Worm (Caenorhabditis elegans): Measurements from ENCODE around the gene panl-3.

panl-3 gene

DNA sequence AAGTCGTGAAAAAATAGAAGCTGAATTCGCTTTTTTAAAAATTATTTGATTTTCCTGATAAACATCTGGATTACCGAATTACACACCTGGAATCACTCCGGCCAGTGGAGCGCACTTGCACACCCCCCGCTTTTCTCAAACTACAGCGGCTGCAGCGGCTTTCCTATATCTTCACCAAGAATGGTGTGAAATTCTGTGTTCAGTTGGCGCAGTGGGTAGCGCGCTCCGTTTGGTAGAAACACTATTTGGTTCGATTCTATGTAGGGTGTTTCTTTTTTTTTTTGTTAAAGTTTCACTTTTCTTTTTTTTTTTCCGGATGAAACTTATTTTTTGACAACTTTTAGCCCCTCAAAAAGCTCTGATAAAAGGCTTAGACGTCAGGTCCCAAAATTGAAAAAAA, 30.3 kb downstream of the panl-3 start:
- TF ChIP-seq nhr-85 (tag) (peak; percentile 71), isw-1 (GFP tag; IDR thresholded peaks at IDR 0.05) (0 out of 2 replicates have a peak, but pooled peaks have one; percentile 3)

DNA sequence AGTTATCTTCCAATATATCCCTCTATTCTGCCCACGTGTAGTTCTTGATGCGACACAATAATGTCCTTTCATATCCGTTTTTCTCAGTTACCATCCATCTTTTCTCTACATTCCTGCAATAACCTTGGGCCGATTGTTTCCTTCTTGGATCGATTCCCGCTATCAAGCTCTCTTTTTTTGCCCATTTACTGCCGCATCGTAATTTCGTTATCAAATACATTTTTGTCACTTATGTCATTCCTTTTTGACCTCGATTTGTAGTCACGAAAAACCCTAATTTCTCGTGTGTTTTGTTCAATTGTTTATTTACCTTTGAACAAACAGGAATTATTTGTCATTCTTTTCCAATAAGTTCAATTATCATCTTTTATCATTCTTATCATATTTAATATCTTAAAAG, 31.1 kb downstream of the panl-3 start:
- no peak for TF ChIP-seq ceh-88 (GFP tag; IDR thresholded peaks at IDR 0.05)
- TF ChIP-seq nhr-85 (tag) = peak; percentile 57
- TF ChIP-seq unc-62 (GFP tag; optimal IDR thresholded peaks at IDR 0.05) = no peak
- TF ChIP-seq alr-1 (tag; optimal IDR thresholded peaks at IDR 0.05; ENCODE audit: borderline replicate concordance) = no peak
- TF ChIP-seq lin-35 (GFP tag; optimal IDR thresholded peaks at IDR 0.05) = peak in 1 of 2 experiments; percentile 20
- peak; percentile 2 for TF ChIP-seq nhr-47 (tag; optimal IDR thresholded peaks at IDR 0.05)
- peak; percentile 29 for TF ChIP-seq pag-3 (tag; optimal IDR thresholded peaks at IDR 0.05; ENCODE audit: borderline replicate concordance, insufficient read depth)
- no peak for TF ChIP-seq pqm-1 (tag; optimal IDR thresholded peaks at IDR 0.05)
- TF ChIP-seq ceh-90 (tag; optimal IDR thresholded peaks at IDR 0.05) = no peak
- peak; percentile 58 for TF ChIP-seq blmp-1 (tag; optimal IDR thresholded peaks at IDR 0.05)
- no peak for TF ChIP-seq ztf-4 (tag; optimal IDR thresholded peaks at IDR 0.05)
- no peak for TF ChIP-seq irx-1 (tag; optimal IDR thresholded peaks at IDR 0.05)
- no peak for TF ChIP-seq ces-1 (GFP tag; optimal IDR thresholded peaks at IDR 0.05)
- TF ChIP-seq elt-3 (tag; optimal IDR thresholded peaks at IDR 0.05) = peak in 5 of 6 experiments; percentile 3 to 71 (median 57)
- TF ChIP-seq nhr-90 (tag; optimal IDR thresholded peaks at IDR 0.05; ENCODE audit: poor library complexity) = peak; percentile 38
- TF ChIP-seq elt-2 (tag; optimal IDR thresholded peaks at IDR 0.05) = peak; percentile 1
- TF ChIP-seq lir-3 (tag; optimal IDR thresholded peaks at IDR 0.05; ENCODE audit: poor library complexity) = no peak
- no peak for TF ChIP-seq C04F5.9 (tag; optimal IDR thresholded peaks at IDR 0.05)
- peak; percentile 22 for TF ChIP-seq snu-23 (GFP tag; optimal IDR thresholded peaks at IDR 0.05)
- peak; percentile 59 for TF ChIP-seq nhr-71 (tag; optimal IDR thresholded peaks at IDR 0.05)
- peak; percentile 60 for TF ChIP-seq nhr-20 (tag; optimal IDR thresholded peaks at IDR 0.05)
- no peak for TF ChIP-seq nhr-28 (tag; optimal IDR thresholded peaks at IDR 0.05)
- no peak for TF ChIP-seq C16A3.4 (tag; optimal IDR thresholded peaks at IDR 0.05)
- TF ChIP-seq mdl-1 (tag; optimal IDR thresholded peaks at IDR 0.05) = no peak
- TF ChIP-seq lin-14 (GFP tag; optimal IDR thresholded peaks at IDR 0.05) = peak; percentile 62
- TF ChIP-seq vab-15 (tag; optimal IDR thresholded peaks at IDR 0.05) = no peak
- no peak for TF ChIP-seq jun-1 (tag; optimal IDR thresholded peaks at IDR 0.05)
- TF ChIP-seq egl-27 (tag; optimal IDR thresholded peaks at IDR 0.05) = peak in 1 of 2 experiments; percentile 29

DNA sequence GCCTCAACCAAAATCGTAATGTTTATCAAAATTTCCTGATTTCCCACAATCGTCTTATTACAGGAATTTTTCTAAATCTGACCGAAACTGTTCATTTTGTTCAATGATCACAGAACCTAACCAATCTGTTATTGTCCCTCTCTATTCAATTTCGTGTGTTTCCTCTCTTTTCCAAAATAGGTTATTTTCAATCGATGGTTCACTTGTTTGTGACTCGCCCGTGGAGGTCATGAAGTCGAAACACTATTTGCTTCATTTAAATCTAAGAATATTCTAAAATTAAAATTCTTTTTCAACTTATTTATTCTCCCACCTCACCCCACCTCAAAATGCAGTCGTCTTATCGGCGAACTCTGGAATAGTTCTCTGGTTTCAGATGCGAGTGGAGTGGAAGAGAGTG, 32.0 kb downstream of the panl-3 start:
- TF ChIP-seq fkh-10 (GFP tag; optimal IDR thresholded peaks at IDR 0.05) = no peak
- peak; percentile 28 for TF ChIP-seq mep-1 (tag; optimal IDR thresholded peaks at IDR 0.05)
- TF ChIP-seq ces-1 (GFP tag; optimal IDR thresholded peaks at IDR 0.05) = no peak
- peak; percentile 31 for TF ChIP-seq lin-14 (GFP tag; optimal IDR thresholded peaks at IDR 0.05)
- peak; percentile 64 for TF ChIP-seq nhr-85 (tag)
- TF ChIP-seq snu-23 (GFP tag; optimal IDR thresholded peaks at IDR 0.05) = peak; percentile 5
- no peak for TF ChIP-seq hlh-17 (GFP tag; optimal IDR thresholded peaks at IDR 0.05; ENCODE audit: borderline replicate concordance)
- no peak for TF ChIP-seq ama-1 (optimal IDR thresholded peaks at IDR 0.05)
- no peak for TF ChIP-seq ceh-82 (tag; optimal IDR thresholded peaks at IDR 0.05)
- peak; percentile 0 for TF ChIP-seq nhr-90 (tag; optimal IDR thresholded peaks at IDR 0.05; ENCODE audit: poor library complexity)
- no peak for TF ChIP-seq mef-2 (tag; optimal IDR thresholded peaks at IDR 0.05)
- TF ChIP-seq nhr-12 (tag; optimal IDR thresholded peaks at IDR 0.05) = no peak
- peak; percentile 7 for TF ChIP-seq nhr-71 (tag; optimal IDR thresholded peaks at IDR 0.05)
- TF ChIP-seq lin-35 (GFP tag; optimal IDR thresholded peaks at IDR 0.05) = peak in 1 of 2 experiments; percentile 8
- TF ChIP-seq nhr-77 (tag; optimal IDR thresholded peaks at IDR 0.05) = no peak
- no peak for TF ChIP-seq unc-130 (tag; optimal IDR thresholded peaks at IDR 0.05)
- peak; percentile 10; the same call in 1 of the 2 replicates for TF ChIP-seq nhr-19 (GFP tag; conservative IDR thresholded peaks at IDR 0.05)
- TF ChIP-seq pax-3 (tag; optimal IDR thresholded peaks at IDR 0.05) = no peak
- TF ChIP-seq hlh-4 (tag; optimal IDR thresholded peaks at IDR 0.05) = no peak
- TF ChIP-seq nhr-28 (tag; optimal IDR thresholded peaks at IDR 0.05) = no peak
- TF ChIP-seq rnt-1 (tag; optimal IDR thresholded peaks at IDR 0.05) = no peak
- TF ChIP-seq skn-1 (tag; optimal IDR thresholded peaks at IDR 0.05) = no peak
- no peak for TF ChIP-seq C16A3.4 (tag; optimal IDR thresholded peaks at IDR 0.05)
- TF ChIP-seq ztf-11 (tag; optimal IDR thresholded peaks at IDR 0.05) = no peak
- no peak for TF ChIP-seq ceh-88 (GFP tag; IDR thresholded peaks at IDR 0.05)
- no peak for TF ChIP-seq Y116A8C.19 (tag; optimal IDR thresholded peaks at IDR 0.05; ENCODE audit: borderline replicate concordance)
- no peak for TF ChIP-seq zag-1 (tag; optimal IDR thresholded peaks at IDR 0.05)
- no peak for TF ChIP-seq unc-62 (GFP tag; optimal IDR thresholded peaks at IDR 0.05)
